Worm (Caenorhabditis elegans): ENCODE data around the gene F36G9.3.

ce11 chrV:15988074-15988473, 30.9 kb downstream of the F36G9.3 start, which contains the start of gene F36G9.15:
- no peak for TF ChIP-seq unc-62 (GFP tag; optimal IDR thresholded peaks at IDR 0.05)
- no peak for TF ChIP-seq unc-39 (tag; optimal IDR thresholded peaks at IDR 0.05)
- TF ChIP-seq nhr-28 (tag; optimal IDR thresholded peaks at IDR 0.05): no peak
- no peak for TF ChIP-seq lin-32 (GFP tag; optimal IDR thresholded peaks at IDR 0.05)
- no peak for TF ChIP-seq snpc-4 (tag; optimal IDR thresholded peaks at IDR 0.05)
- TF ChIP-seq nhr-12 (tag; optimal IDR thresholded peaks at IDR 0.05): no peak
- no peak for TF ChIP-seq nhr-237 (tag; optimal IDR thresholded peaks at IDR 0.05)
- no peak for TF ChIP-seq cnd-1 (tag; optimal IDR thresholded peaks at IDR 0.05)
- no peak for TF ChIP-seq mep-1 (tag; optimal IDR thresholded peaks at IDR 0.05)
- TF ChIP-seq zip-8 (tag; optimal IDR thresholded peaks at IDR 0.05): no peak
- TF ChIP-seq blmp-1 (tag; optimal IDR thresholded peaks at IDR 0.05): no peak

All from whole organism, mixed stage, embryonic.